Fruit fly (Drosophila melanogaster): ENCODE measurements around the gene Rsph3.

The Rsph3 gene

DNA sequence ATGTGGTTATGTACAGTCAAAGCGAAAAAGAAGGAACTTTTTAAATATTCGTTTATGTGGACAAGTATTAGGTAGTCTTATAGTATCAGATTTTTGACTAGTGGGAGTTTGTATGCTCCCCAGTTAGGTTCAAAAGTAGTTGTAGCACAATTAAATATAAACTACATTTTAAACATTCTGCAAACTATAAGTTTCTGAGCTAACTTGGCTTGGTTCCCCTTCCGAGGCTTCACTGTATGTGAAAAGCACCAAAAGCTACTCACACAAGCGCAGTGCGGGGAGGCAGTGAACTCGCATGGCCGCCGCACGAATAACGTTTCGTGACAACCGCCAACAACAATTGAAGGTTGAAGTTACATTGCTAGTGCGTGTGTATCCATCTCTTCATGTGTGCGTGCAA is 14.6 kb upstream of the Rsph3 start:
- no peak for TF ChIP-seq CG17801 (GFP tag; optimal IDR thresholded peaks at IDR 0.05; ENCODE audit: partially characterized antibody)

- TF ChIP-seq CG17801 (GFP tag; optimal IDR thresholded peaks at IDR 0.05; ENCODE audit: partially characterized antibody) = no peak
Observed at dm6 chr3L:6771851-6772250, 8.8 kb upstream of the Rsph3 start.

dm6 chr3L:6771208-6771607 is 8.2 kb upstream of the Rsph3 start:
- TF ChIP-seq CG17801 (GFP tag; optimal IDR thresholded peaks at IDR 0.05; ENCODE audit: partially characterized antibody) = no peak

dm6 chr3L:6767153-6767552 is 4.1 kb upstream of the Rsph3 start:
- no peak for TF ChIP-seq CG17801 (GFP tag; optimal IDR thresholded peaks at IDR 0.05; ENCODE audit: partially characterized antibody)

- TF ChIP-seq CG17801 (GFP tag; optimal IDR thresholded peaks at IDR 0.05; ENCODE audit: partially characterized antibody) = no peak
Observed at dm6 chr3L:6764535-6765187, 1.6 kb upstream of the Rsph3 start.

DNA sequence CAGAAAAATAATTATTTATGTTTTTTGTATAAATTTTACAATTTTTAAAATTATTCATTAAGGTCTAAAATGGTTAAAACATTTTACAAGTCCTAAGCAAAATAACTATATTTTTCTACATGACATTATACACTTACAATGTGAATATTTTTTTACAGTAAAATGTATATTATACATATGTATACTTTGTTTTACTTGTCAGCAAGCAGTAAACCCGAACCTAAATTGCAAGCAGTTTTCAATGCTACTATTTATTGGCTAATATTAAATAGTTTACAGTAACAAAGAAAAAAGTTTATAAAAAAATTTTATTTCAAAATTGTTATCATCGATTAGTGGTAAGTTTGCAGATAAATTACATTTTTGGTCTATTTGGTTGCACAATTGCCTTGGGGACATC is 790 bp upstream of the Rsph3 start:
- no peak for TF ChIP-seq CG17801 (GFP tag; optimal IDR thresholded peaks at IDR 0.05; ENCODE audit: partially characterized antibody)

- no peak for TF ChIP-seq CG17801 (GFP tag; optimal IDR thresholded peaks at IDR 0.05; ENCODE audit: partially characterized antibody)
Observed at dm6 chr3L:6756197-6756736, 6.8 kb downstream of the Rsph3 start, which contains the start of gene Ist1. Gene Ist1, minus strand, starts transcription at chr3L:6756497.

dm6 chr3L:6752278-6753096 is 10.6 kb downstream of the Rsph3 start, which contains the start of the genes velo and Sbds:
Gene velo, minus strand, starts transcription at chr3L:6752752.
Gene Sbds, plus strand, starts transcription at chr3L:6752913.
- peak; percentile 42 for TF ChIP-seq CG17801 (GFP tag; optimal IDR thresholded peaks at IDR 0.05; ENCODE audit: partially characterized antibody)

- no peak for TF ChIP-seq CG17801 (GFP tag; optimal IDR thresholded peaks at IDR 0.05; ENCODE audit: partially characterized antibody)
Observed at dm6 chr3L:6750835-6751234, 12.2 kb downstream of the Rsph3 start.

dm6 chr3L:6747127-6747526 is 15.9 kb downstream of the Rsph3 start:
- peak; percentile 58 for TF ChIP-seq CG17801 (GFP tag; optimal IDR thresholded peaks at IDR 0.05; ENCODE audit: partially characterized antibody)

DNA sequence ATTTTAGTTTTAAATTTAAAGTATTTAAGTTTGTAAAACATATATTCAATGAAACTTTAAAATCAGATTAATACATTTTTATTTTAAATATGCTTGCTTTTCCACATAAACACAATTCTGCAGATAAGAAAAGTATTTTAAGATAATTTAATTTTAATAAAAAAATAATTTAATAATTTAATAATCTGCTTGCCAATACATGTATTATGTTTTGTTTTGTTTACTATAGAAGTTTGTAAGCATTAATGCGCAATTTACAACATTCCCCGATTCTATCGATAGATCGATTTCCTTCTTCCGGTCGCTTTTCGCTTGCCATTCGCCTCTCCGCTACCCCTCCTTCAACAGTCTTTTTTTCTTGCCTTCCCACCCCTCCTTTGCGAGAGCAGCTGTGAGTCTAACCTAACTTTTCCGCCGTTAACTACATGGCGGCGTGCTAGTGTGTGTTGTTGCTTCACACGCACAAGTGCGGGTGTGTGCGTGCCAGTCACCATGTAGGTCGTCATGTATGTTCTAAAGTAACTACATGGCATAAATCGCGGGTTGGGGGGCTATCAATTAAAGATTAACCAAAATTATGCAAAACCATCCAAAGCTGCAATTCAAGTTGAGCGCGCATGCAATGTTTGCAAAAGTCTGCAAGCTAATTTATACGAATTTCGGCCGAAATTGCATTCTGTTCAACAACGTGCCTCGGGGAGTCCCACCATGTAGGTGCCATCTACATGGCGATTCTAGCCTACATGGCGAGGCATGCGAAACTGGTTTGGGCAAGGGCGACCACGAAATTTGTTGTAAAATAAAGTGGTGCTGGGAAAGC is 19.5 kb downstream of the Rsph3 start:
- TF ChIP-seq CG17801 (GFP tag; optimal IDR thresholded peaks at IDR 0.05; ENCODE audit: partially characterized antibody) = peak; percentile 23

dm6 chr3L:6742974-6743345 is 20.1 kb downstream of the Rsph3 start, which contains the start of gene dikar:
Gene dikar, minus strand, starts transcription at chr3L:6743164.
- no peak for TF ChIP-seq CG17801 (GFP tag; optimal IDR thresholded peaks at IDR 0.05; ENCODE audit: partially characterized antibody)

dm6 chr3L:6742110-6742718 is 20.8 kb downstream of the Rsph3 start:
- TF ChIP-seq CG17801 (GFP tag; optimal IDR thresholded peaks at IDR 0.05; ENCODE audit: partially characterized antibody) = no peak

dm6 chr3L:6731077-6731476 is 32.0 kb downstream of the Rsph3 start:
- no peak for TF ChIP-seq CG17801 (GFP tag; optimal IDR thresholded peaks at IDR 0.05; ENCODE audit: partially characterized antibody)

dm6 chr3L:6724511-6724910 is 38.5 kb downstream of the Rsph3 start:
- TF ChIP-seq CG17801 (GFP tag; optimal IDR thresholded peaks at IDR 0.05; ENCODE audit: partially characterized antibody) = no peak

Data from ovary, adult (tissue).